Worm (Caenorhabditis elegans): ENCODE data around the gene gpb-1.

ce11 chrII:11713569-11713968 is 34.8 kb downstream of the gpb-1 start, which contains the start of gene F13D12.10:
- TF ChIP-seq him-1 (tag; optimal IDR thresholded peaks at IDR 0.05) = no peak
- no peak for TF ChIP-seq W03F9.2 (tag; optimal IDR thresholded peaks at IDR 0.05)
